Fruit fly (Drosophila melanogaster) whole organism, embryonic: ENCODE data around the gene vih.

ENCODE experiments used
- Atf6 ChIP-seq: fragments of 200-800 bp; sonication (Bioruptor generic); IDR thresholded peaks from 2 replicates; pipeline ENCODE4 v1.3.6; 2022; ENCODE audit warnings: missing biosample characterization, missing genetic modification characterization
- CG1024 ChIP-seq: fragments of 200-800 bp; sonication (Bioruptor generic); IDR thresholded peaks from 2 replicates; pipeline ENCODE4 v1.3.6; 2022; ENCODE audit warnings: missing biosample characterization, missing genetic modification characterization
- CG10959 ChIP-seq: fragments of 200-800 bp; sonication (Bioruptor generic); IDR thresholded peaks from 2 replicates; pipeline ENCODE4 v1.3.6; 2022; ENCODE audit warnings: missing biosample characterization, missing genetic modification characterization
- CG12236 ChIP-seq: fragments of 200-800 bp; sonication (Bioruptor generic); optimal IDR thresholded peaks from 2 replicates; lab custom pipeline; 2016; ENCODE audit warnings: missing biosample characterization, missing genetic modification characterization
- CG12659 ChIP-seq: fragments of 200-800 bp; sonication (Bioruptor generic); optimal IDR thresholded peaks from 3 replicates; lab custom pipeline; 2017; ENCODE audit warnings: mild to moderate bottlenecking, missing biosample characterization, missing genetic modification reagents, missing genetic modification characterization
- CG13894 ChIP-seq: fragments of 200-800 bp; sonication (Bioruptor generic); optimal IDR thresholded peaks from 3 replicates; lab custom pipeline; 2018; ENCODE audit warnings: missing biosample characterization, mild to moderate bottlenecking, missing genetic modification characterization, moderate library complexity
- CG15269 ChIP-seq: fragments of 200-800 bp; sonication (Bioruptor generic); optimal IDR thresholded peaks from 2 replicates; lab custom pipeline; 2018; ENCODE audit warnings: missing biosample characterization, mild to moderate bottlenecking, missing genetic modification characterization, moderate library complexity
- CG15601 ChIP-seq: fragments of 200-800 bp; sonication (Bioruptor generic); optimal IDR thresholded peaks from 3 replicates; lab custom pipeline; 2019; ENCODE audit warnings: missing biosample characterization, mild to moderate bottlenecking, missing genetic modification characterization, moderate library complexity
- CG17186 ChIP-seq: fragments of 200-800 bp; sonication (Bioruptor generic); optimal IDR thresholded peaks from 3 replicates; lab custom pipeline; 2017; ENCODE audit warnings: missing biosample characterization, missing genetic modification reagents, missing genetic modification characterization
- CG2202 ChIP-seq: fragments of 200-800 bp; sonication (Bioruptor generic); optimal IDR thresholded peaks from 2 replicates; lab custom pipeline; 2018; ENCODE audit warnings: missing biosample characterization, mild to moderate bottlenecking, missing genetic modification characterization
- CG2889 ChIP-seq: fragments of 200-800 bp; sonication (Bioruptor generic); IDR thresholded peaks from 3 replicates; pipeline ENCODE4 v1.3.6; 2022; ENCODE audit warnings: missing biosample characterization, missing genetic modification characterization
- CG30020 ChIP-seq: fragments of 200-800 bp; optimal IDR thresholded peaks from 2 replicates; lab custom pipeline; 2019; ENCODE audit warnings: missing biosample characterization, mild to moderate bottlenecking, missing genetic modification characterization, moderate library complexity
- CG34376 ChIP-seq: fragments of 200-800 bp; sonication (Bioruptor generic); optimal IDR thresholded peaks from 2 replicates; lab custom pipeline; 2018; ENCODE audit warnings: missing biosample characterization, mild to moderate bottlenecking, missing genetic modification characterization
- CG3838 ChIP-seq: fragments of 200-800 bp; sonication (Bioruptor generic); optimal IDR thresholded peaks from 3 replicates; lab custom pipeline; 2016; ENCODE audit warnings: missing biosample characterization, missing genetic modification characterization
- CG6272 ChIP-seq: fragments of 200-800 bp; sonication (Bioruptor generic); IDR thresholded peaks from 2 replicates; pipeline ENCODE4 v1.3.6; 2022; ENCODE audit warnings: missing biosample characterization, missing genetic modification characterization
- CG6765 ChIP-seq: fragments of 200-800 bp; sonication (Bioruptor generic); optimal IDR thresholded peaks from 3 replicates; lab custom pipeline; 2017; ENCODE audit warnings: missing biosample characterization, mild to moderate bottlenecking, missing genetic modification characterization
- CG7271 ChIP-seq: fragments of 200-800 bp; sonication (Bioruptor generic); optimal IDR thresholded peaks from 2 replicates; lab custom pipeline; 2018; ENCODE audit warnings: missing biosample characterization, mild to moderate bottlenecking, missing genetic modification characterization, moderate library complexity
- CG7556 ChIP-seq: fragments of 200-800 bp; sonication (Bioruptor generic); optimal IDR thresholded peaks from 2 replicates; lab custom pipeline; 2017; ENCODE audit warnings: missing biosample characterization, mild to moderate bottlenecking, missing genetic modification characterization
- CG7987 ChIP-seq: fragments of 200-800 bp; sonication (Bioruptor generic); optimal IDR thresholded peaks from 2 replicates; lab custom pipeline; 2018; ENCODE audit warnings: missing biosample characterization, mild to moderate bottlenecking, missing genetic modification characterization, moderate library complexity
- CG8388 ChIP-seq: fragments of 200-800 bp; sonication (Bioruptor generic); optimal IDR thresholded peaks from 2 replicates; lab custom pipeline; 2019; ENCODE audit warnings: missing biosample characterization, mild to moderate bottlenecking, missing genetic modification characterization, moderate library complexity
- CG9215 ChIP-seq: fragments of 200-800 bp; sonication (Bioruptor generic); IDR thresholded peaks from 2 replicates; pipeline ENCODE4 v1.3.6; 2022; ENCODE audit warnings: missing biosample characterization, missing genetic modification characterization
- Camta ChIP-seq: fragments of 200-800 bp; sonication (Bioruptor generic); optimal IDR thresholded peaks from 2 replicates; lab custom pipeline; 2016; ENCODE audit warnings: missing biosample characterization, missing genetic modification characterization
- D ChIP-seq, 2 experiments: fragments of 200-800 bp in 1 of 2; fragments of >200 bp in 1 of 2; sonication (Bioruptor generic) in 1 of 2; optimal IDR thresholded peaks; 2 replicates in 1 of 2; 3 replicates in 1 of 2; lab custom pipeline; 2017; ENCODE audit warnings: mild to moderate bottlenecking in 1 of 2, missing biosample characterization in 1 of 2, missing genetic modification characterization in 1 of 2, missing genetic modification reagents in 1 of 2
- Dp ChIP-seq: fragments of 200-800 bp; sonication (Bioruptor generic); optimal IDR thresholded peaks from 2 replicates; lab custom pipeline; 2018; ENCODE audit warnings: missing biosample characterization, mild to moderate bottlenecking, missing genetic modification characterization, moderate library complexity
- E2f1 ChIP-seq: fragments of 200-800 bp; sonication (Bioruptor generic); IDR thresholded peaks from 2 replicates; pipeline ENCODE4 v1.3.6; 2022; ENCODE audit warnings: missing biosample characterization, missing genetic modification characterization
- Fer1 ChIP-seq: fragments of 200-800 bp; sonication (Bioruptor generic); optimal IDR thresholded peaks from 2 replicates; lab custom pipeline; 2017; ENCODE audit warnings: missing biosample characterization, mild to moderate bottlenecking, missing genetic modification characterization
- HLH3B ChIP-seq: fragments of 200-800 bp; sonication (Bioruptor generic); IDR thresholded peaks from 2 replicates; pipeline ENCODE4 v1.3.6; 2022; ENCODE audit warnings: missing biosample characterization, missing genetic modification characterization
- HmgD ChIP-seq: fragments of 200-800 bp; sonication (Bioruptor generic); optimal IDR thresholded peaks from 3 replicates; lab custom pipeline; 2016; ENCODE audit warnings: missing biosample characterization, missing genetic modification characterization
- Mad ChIP-seq: fragments of 200-800 bp; sonication (Bioruptor generic); optimal IDR thresholded peaks from 2 replicates; lab custom pipeline; 2016; ENCODE audit warnings: missing biosample characterization, missing genetic modification characterization
- Mes4 ChIP-seq: fragments of 200-800 bp; sonication (Bioruptor generic); optimal IDR thresholded peaks from 2 replicates; lab custom pipeline; 2016; ENCODE audit warnings: missing biosample characterization, missing genetic modification characterization
- Nf-YC ChIP-seq: fragments of 200-800 bp; optimal IDR thresholded peaks from 3 replicates; lab custom pipeline; 2019; ENCODE audit warnings: missing biosample characterization, mild to moderate bottlenecking, missing genetic modification characterization, moderate library complexity
- PHDP ChIP-seq: fragments of 200-800 bp; sonication (Bioruptor generic); optimal IDR thresholded peaks from 3 replicates; lab custom pipeline; 2018; ENCODE audit warnings: missing biosample characterization, mild to moderate bottlenecking, missing genetic modification characterization, moderate library complexity
- ac ChIP-seq: fragments of 200-800 bp; sonication (Bioruptor generic); optimal IDR thresholded peaks from 3 replicates; lab custom pipeline; 2017; ENCODE audit warnings: missing biosample characterization, mild to moderate bottlenecking, missing genetic modification characterization
- ato ChIP-seq: fragments of 200-800 bp; sonication (Bioruptor generic); IDR thresholded peaks from 2 replicates; pipeline ENCODE4 v1.3.6; 2022; ENCODE audit warnings: missing biosample characterization, missing genetic modification characterization; ENCODE audit not compliant: partially characterized antibody
- ci ChIP-seq: fragments of 200-800 bp; sonication (Bioruptor generic); IDR thresholded peaks from 3 replicates; pipeline ENCODE4 v1.3.6; 2022; ENCODE audit warnings: missing biosample characterization, missing genetic modification characterization
- dysf ChIP-seq: fragments of 200-800 bp; sonication (Bioruptor generic); IDR thresholded peaks from 3 replicates; pipeline ENCODE4 v1.3.6; 2022; ENCODE audit warnings: missing biosample characterization, missing genetic modification characterization
- ems ChIP-seq: fragments of 200-800 bp; sonication (Bioruptor generic); optimal IDR thresholded peaks from 3 replicates; lab custom pipeline; 2016; ENCODE audit warnings: missing biosample characterization, missing genetic modification characterization
- fd96Cb ChIP-seq: fragments of 200-800 bp; sonication (Bioruptor generic); optimal IDR thresholded peaks from 2 replicates; lab custom pipeline; 2018; ENCODE audit warnings: missing biosample characterization, mild to moderate bottlenecking, missing genetic modification characterization, moderate library complexity
- fru ChIP-seq: fragments of >200 bp; optimal IDR thresholded peaks from 2 replicates; lab custom pipeline; 2017
- grau ChIP-seq: fragments of 200-800 bp; optimal IDR thresholded peaks from 3 replicates; lab custom pipeline; 2019; ENCODE audit warnings: missing biosample characterization, mild to moderate bottlenecking, missing genetic modification characterization, moderate library complexity
- gro ChIP-seq: fragments of 200-800 bp; sonication (Bioruptor generic); optimal IDR thresholded peaks from 2 replicates; lab custom pipeline; 2016; ENCODE audit warnings: missing biosample characterization, missing genetic modification characterization
- gt ChIP-seq: fragments of 200-800 bp; sonication (Bioruptor generic); IDR thresholded peaks from 2 replicates; pipeline ENCODE4 v1.3.6; 2022; ENCODE audit warnings: missing biosample characterization, missing genetic modification characterization
- ind ChIP-seq: fragments of 200-800 bp; sonication (Bioruptor generic); optimal IDR thresholded peaks from 3 replicates; lab custom pipeline; 2016; ENCODE audit warnings: missing biosample characterization, missing genetic modification characterization
- jing ChIP-seq: fragments of 200-800 bp; sonication (Bioruptor generic); optimal IDR thresholded peaks from 2 replicates; lab custom pipeline; 2018; ENCODE audit warnings: missing biosample characterization, mild to moderate bottlenecking, missing genetic modification characterization
- knrl ChIP-seq: fragments of 200-800 bp; sonication (Bioruptor generic); IDR thresholded peaks from 3 replicates; pipeline ENCODE4 v1.3.6; 2022; ENCODE audit warnings: missing biosample characterization, missing genetic modification characterization; ENCODE audit not compliant: partially characterized antibody
- nau ChIP-seq: fragments of 200-800 bp; sonication (Bioruptor generic); optimal IDR thresholded peaks from 3 replicates; lab custom pipeline; 2017; ENCODE audit warnings: missing biosample characterization, mild to moderate bottlenecking, missing genetic modification characterization, missing genetic modification reagents
- nom ChIP-seq: fragments of 200-800 bp; sonication (Bioruptor generic); optimal IDR thresholded peaks from 2 replicates; lab custom pipeline; 2017; ENCODE audit warnings: missing biosample characterization, missing genetic modification characterization, mild to moderate bottlenecking, moderate library complexity, missing genetic modification reagents
- pnt ChIP-seq: fragments of 200-800 bp; sonication (Bioruptor generic); optimal IDR thresholded peaks from 3 replicates; lab custom pipeline; 2016; ENCODE audit warnings: missing biosample characterization, missing genetic modification characterization
- sc ChIP-seq, 3 experiments: fragments of >200 bp in 2 of 3; fragments of 200-800 bp in 1 of 3; sonication (Bioruptor generic) in 1 of 3; optimal IDR thresholded peaks; 2 replicates in 2 of 3; 3 replicates in 1 of 3; lab custom pipeline; 2017; ENCODE audit warnings: mild to moderate bottlenecking in 1 of 3, missing biosample characterization in 1 of 3, missing genetic modification characterization in 1 of 3, missing genetic modification reagents in 1 of 3
- sna ChIP-seq: fragments of 200-800 bp; sonication (Bioruptor generic); IDR thresholded peaks from 2 replicates; pipeline ENCODE4 v1.3.6; 2022; ENCODE audit warnings: missing biosample characterization, missing genetic modification characterization; ENCODE audit not compliant: partially characterized antibody

Gene vih

dm6 chr3L:12468016-12468415 is 36.1 kb upstream of the vih start, which contains the start of gene eyg (continued):
- TF ChIP-seq CG9215 (no peak), Mes4 (peak; percentile 44), CG13894 (tag; lab: Kevin White, UChicago) (no peak), jing (GFP tag; lab: Kevin White, UChicago) (peak; percentile 18), CG7987 (GFP tag; lab: Kevin White, UChicago) (peak; percentile 47), HLH3B (GFP tag; lab: Robert Waterston, UW) (no peak), CG15601 (tag; lab: Kevin White, UChicago) (no peak), CG15269 (no peak), CG34376 (GFP tag; lab: Kevin White, UChicago) (no peak), nau (GFP tag; lab: Kevin White, UChicago) (peak; percentile 71), CG6272 (GFP tag; lab: Robert Waterston, UW) (no peak), fd96Cb (tag; lab: Kevin White, UChicago) (no peak), pnt (GFP tag; lab: Kevin White, UChicago) (no peak), CG6765 (GFP tag; lab: Kevin White, UChicago) (no peak), sc (optimal IDR thresholded peaks at IDR 0.05; lab: Kevin White, UChicago) (no peak), sc (GFP tag; optimal IDR thresholded peaks at IDR 0.05; lab: Kevin White, UChicago) (no peak), CG2889 (GFP tag; lab: Robert Waterston, UW) (no peak), sna (no peak), Fer1 (GFP tag; lab: Kevin White, UChicago) (no peak), HmgD (GFP tag; lab: Kevin White, UChicago) (peak; percentile 83), ato (GFP tag; lab: Robert Waterston, UW) (peak; percentile 63; the same call in 1 of the 2 replicates), CG7271 (no peak), gt (GFP tag; lab: Robert Waterston, UW) (no peak), CG1024 (GFP tag; lab: Robert Waterston, UW) (0 out of 2 replicates have a peak, but pooled peaks have one; percentile 12), dysf (GFP tag; lab: Robert Waterston, UW) (0 out of 3 replicates have a peak, but pooled peaks have one; percentile 34), PHDP (tag; lab: Kevin White, UChicago) (peak; percentile 41), CG12659 (GFP tag; lab: Kevin White, UChicago) (no peak), knrl (GFP tag; lab: Robert Waterston, UW) (peak; percentile 49; the same call in 1 of the 3 replicates), Dp (GFP tag; lab: Kevin White, UChicago) (no peak), nom (GFP tag; lab: Kevin White, UChicago) (peak; percentile 5), ind (GFP tag; lab: Kevin White, UChicago) (peak; percentile 2), CG7556 (GFP tag; lab: Kevin White, UChicago) (no peak), Nf-YC (tag; lab: Kevin White, UChicago) (peak; percentile 100), ci (GFP tag; lab: Robert Waterston, UW) (peak; percentile 69; the same call in 2 of the 3 replicates), CG10959 (GFP tag; lab: Robert Waterston, UW) (no peak), gro (GFP tag; lab: Kevin White, UChicago) (peak; percentile 54), CG3838 (GFP tag; lab: Kevin White, UChicago) (no peak), CG17186 (peak; percentile 26), Camta (peak; percentile 28), ac (GFP tag; lab: Kevin White, UChicago) (no peak), E2f1 (GFP tag; lab: Robert Waterston, UW) (no peak), grau (no peak), D (optimal IDR thresholded peaks at IDR 0.05; lab: Kevin White, UChicago) (no peak), D (GFP tag; optimal IDR thresholded peaks at IDR 0.05; lab: Kevin White, UChicago) (peak; percentile 11), CG30020 (tag; lab: Kevin White, UChicago) (no peak), ems (GFP tag; lab: Kevin White, UChicago) (no peak), CG2202 (peak; percentile 48), fru (lab: Kevin White, UChicago) (no peak), Atf6 (no peak; the same call in 1 of the 2 replicates), CG12236 (GFP tag; lab: Kevin White, UChicago) (peak; percentile 30), Mad (peak; percentile 46), CG8388 (GFP tag; lab: Kevin White, UChicago) (peak; percentile 32)
